Worm (Caenorhabditis elegans): Measurements from ENCODE around the gene M79.2.

The M79.2 gene

DNA sequence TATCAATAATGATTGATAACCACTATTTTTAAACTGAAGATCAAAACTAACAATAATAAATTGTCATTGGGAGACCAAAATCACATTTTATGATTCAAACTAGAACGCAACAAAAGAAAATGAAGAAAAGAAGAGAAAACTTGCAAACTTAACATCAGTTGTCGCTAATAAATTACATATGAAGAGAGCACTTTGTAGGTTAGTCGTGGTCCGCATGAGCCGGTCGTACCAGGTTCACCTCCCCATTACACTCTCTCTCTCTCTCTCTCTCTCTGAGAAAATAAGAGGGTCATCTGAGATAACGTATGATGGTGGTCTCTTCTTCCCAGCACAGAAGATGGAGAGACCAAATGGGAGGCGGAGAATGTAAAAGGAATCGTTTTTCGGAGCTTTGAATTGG lies 510 bp upstream of the M79.2 start:
- TF ChIP-seq hnd-1 (tag; optimal IDR thresholded peaks at IDR 0.05) (no peak), flt-1 (GFP tag; IDR thresholded peaks at IDR 0.05) (no peak), sea-1 (GFP tag; conservative IDR thresholded peaks at IDR 0.05) (no peak), F13C5.2 (tag; optimal IDR thresholded peaks at IDR 0.05) (no peak), scrt-1 (GFP tag; IDR thresholded peaks at IDR 0.05) (no peak)

DNA sequence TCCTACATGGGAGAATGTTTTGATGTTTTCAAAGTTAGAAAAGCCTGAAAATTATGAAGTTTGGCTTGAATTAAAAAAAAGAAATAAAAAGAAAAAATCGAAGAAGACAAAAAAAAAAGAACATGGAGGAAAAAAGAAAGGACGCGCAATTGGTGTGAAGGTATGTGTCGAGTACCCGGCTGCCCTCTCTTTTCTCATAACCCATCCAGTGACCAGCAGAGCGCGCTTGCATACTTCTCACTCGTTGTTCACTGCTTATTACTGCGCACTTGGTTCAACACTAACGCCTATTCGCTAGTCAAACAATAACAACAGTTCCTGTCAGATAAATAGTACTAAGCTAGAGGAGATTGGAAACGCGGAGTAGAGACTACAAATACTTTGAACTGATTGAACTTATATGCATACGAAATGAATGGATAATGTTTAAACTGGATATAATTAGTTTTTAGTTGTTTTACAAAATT lies 4.4 kb downstream of the M79.2 start, which contains the start of gene abl-1:
Gene abl-1, minus strand, starts transcription at position 51 of the 467 bp plus-strand sequence.
- TF ChIP-seq aly-1 (tag; optimal IDR thresholded peaks at IDR 0.05), result no peak
- peak; percentile 15 for TF ChIP-seq F13C5.2 (tag; optimal IDR thresholded peaks at IDR 0.05)
- no peak for TF ChIP-seq scrt-1 (GFP tag; IDR thresholded peaks at IDR 0.05)

DNA sequence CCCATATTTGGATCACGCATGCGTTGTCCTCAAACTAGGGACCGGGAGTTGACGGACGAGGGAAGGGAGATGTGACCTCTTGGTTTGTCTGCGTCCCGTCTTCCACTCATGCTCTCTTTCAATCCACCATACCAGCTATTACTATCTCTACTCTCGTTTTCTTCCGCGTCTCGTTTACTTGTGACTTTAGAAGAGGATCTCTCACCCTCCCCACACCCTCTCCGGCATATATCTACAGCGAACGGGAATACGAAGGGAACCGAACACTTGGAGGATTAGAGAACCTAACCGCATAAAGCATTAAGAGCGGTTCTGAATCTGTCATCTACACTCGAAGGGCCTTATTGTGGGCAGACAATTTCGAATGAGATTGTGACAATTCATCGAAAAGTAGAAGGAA lies 5.5 kb downstream of the M79.2 start:
- TF ChIP-seq ceh-36 (tag; optimal IDR thresholded peaks at IDR 0.05) (peak; percentile 15), ets-7 (tag; optimal IDR thresholded peaks at IDR 0.05) (no peak), scrt-1 (GFP tag; IDR thresholded peaks at IDR 0.05) (no peak), flt-1 (GFP tag; IDR thresholded peaks at IDR 0.05) (no peak), pes-1 (GFP tag; IDR thresholded peaks at IDR 0.05) (no peak), ceh-13 (GFP tag; optimal IDR thresholded peaks at IDR 0.05) (no peak), hnd-1 (tag; optimal IDR thresholded peaks at IDR 0.05) (no peak), F13C5.2 (tag; optimal IDR thresholded peaks at IDR 0.05) (peak; percentile 50), B0310.2 (tag; optimal IDR thresholded peaks at IDR 0.05) (no peak), tbx-37 (GFP tag; conservative IDR thresholded peaks at IDR 0.05) (no peak), hmbx-1 (tag; optimal IDR thresholded peaks at IDR 0.05) (no peak), aly-1 (tag; optimal IDR thresholded peaks at IDR 0.05) (no peak), ama-1 (optimal IDR thresholded peaks at IDR 0.05) (no peak), tbx-11 (GFP tag; IDR thresholded peaks at IDR 0.05) (no peak), tra-4 (tag; optimal IDR thresholded peaks at IDR 0.05) (no peak), hmg-4 (GFP tag; optimal IDR thresholded peaks at IDR 0.05) (peak; percentile 69), sea-1 (GFP tag; conservative IDR thresholded peaks at IDR 0.05) (no peak)

DNA sequence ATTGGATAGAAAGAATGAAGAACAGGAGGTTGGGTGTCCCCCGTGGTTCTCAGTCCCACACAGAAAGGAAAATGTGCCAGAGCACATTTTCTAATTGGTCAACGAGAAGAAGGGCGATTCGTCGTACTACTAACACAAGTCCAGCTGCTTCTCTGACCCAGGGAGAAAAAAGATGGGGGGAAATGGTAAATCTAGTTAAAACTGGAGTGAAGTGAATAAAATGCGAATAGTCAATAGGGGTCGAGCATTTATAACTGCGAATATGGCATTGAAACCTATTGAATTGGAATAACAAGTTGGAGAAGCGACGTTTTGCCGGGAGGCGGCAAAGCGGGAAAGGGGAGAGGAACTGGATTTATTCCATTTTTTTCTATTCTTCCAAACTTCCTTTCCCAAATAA lies 6.0 kb downstream of the M79.2 start:
- no peak for TF ChIP-seq tbx-37 (GFP tag; conservative IDR thresholded peaks at IDR 0.05)
- TF ChIP-seq ets-7 (tag; optimal IDR thresholded peaks at IDR 0.05), result no peak
- no peak for TF ChIP-seq ceh-13 (GFP tag; optimal IDR thresholded peaks at IDR 0.05)
- TF ChIP-seq pes-1 (GFP tag; IDR thresholded peaks at IDR 0.05), result no peak
- TF ChIP-seq ama-1 (optimal IDR thresholded peaks at IDR 0.05), result no peak
- no peak for TF ChIP-seq sea-1 (GFP tag; conservative IDR thresholded peaks at IDR 0.05)
- TF ChIP-seq aly-1 (tag; optimal IDR thresholded peaks at IDR 0.05), result no peak
- no peak for TF ChIP-seq hmg-4 (GFP tag; optimal IDR thresholded peaks at IDR 0.05)
- TF ChIP-seq tra-4 (tag; optimal IDR thresholded peaks at IDR 0.05), result no peak
- no peak for TF ChIP-seq hmbx-1 (tag; optimal IDR thresholded peaks at IDR 0.05)
- no peak for TF ChIP-seq hnd-1 (tag; optimal IDR thresholded peaks at IDR 0.05)
- TF ChIP-seq tbx-11 (GFP tag; IDR thresholded peaks at IDR 0.05), result no peak
- TF ChIP-seq B0310.2 (tag; optimal IDR thresholded peaks at IDR 0.05), result no peak

DNA sequence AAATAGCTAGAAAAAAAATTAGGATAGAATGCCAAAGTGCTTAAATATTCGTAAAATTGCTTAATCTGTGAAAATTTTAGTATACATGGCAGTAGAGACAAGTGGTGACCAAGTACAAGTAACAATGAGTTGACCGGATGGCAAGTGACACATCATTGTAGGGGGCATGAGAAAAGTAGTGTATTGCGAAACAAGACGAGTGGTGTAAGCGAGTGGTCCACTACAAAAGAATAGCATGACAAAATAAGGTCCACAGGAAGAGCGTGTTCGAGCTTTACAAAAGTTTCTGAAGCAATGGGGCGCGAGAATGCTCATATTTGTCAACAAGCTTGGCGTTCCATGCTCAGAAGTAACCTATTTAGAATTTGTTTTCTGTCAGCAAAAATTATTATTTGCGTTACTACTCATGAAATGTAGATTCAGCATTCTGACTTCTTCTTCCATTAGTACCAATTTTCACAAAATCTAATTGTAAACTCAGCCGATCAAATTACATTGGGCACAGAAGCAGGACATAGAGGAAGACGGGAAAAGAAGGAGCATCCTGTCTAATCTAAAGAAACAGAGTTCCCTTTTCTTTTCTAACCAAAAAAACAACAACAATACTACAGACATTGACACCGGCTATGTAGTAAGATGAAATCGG lies 8.9 kb downstream of the M79.2 start:
- TF ChIP-seq hmg-4 (GFP tag; optimal IDR thresholded peaks at IDR 0.05) (no peak), sea-1 (GFP tag; conservative IDR thresholded peaks at IDR 0.05) (no peak), ceh-13 (GFP tag; optimal IDR thresholded peaks at IDR 0.05) (no peak), pes-1 (GFP tag; IDR thresholded peaks at IDR 0.05) (no peak), ama-1 (optimal IDR thresholded peaks at IDR 0.05) (no peak), hmbx-1 (tag; optimal IDR thresholded peaks at IDR 0.05) (no peak), hnd-1 (tag; optimal IDR thresholded peaks at IDR 0.05) (no peak), tbx-11 (GFP tag; IDR thresholded peaks at IDR 0.05) (no peak), F13C5.2 (tag; optimal IDR thresholded peaks at IDR 0.05) (no peak), B0310.2 (tag; optimal IDR thresholded peaks at IDR 0.05) (no peak)

DNA sequence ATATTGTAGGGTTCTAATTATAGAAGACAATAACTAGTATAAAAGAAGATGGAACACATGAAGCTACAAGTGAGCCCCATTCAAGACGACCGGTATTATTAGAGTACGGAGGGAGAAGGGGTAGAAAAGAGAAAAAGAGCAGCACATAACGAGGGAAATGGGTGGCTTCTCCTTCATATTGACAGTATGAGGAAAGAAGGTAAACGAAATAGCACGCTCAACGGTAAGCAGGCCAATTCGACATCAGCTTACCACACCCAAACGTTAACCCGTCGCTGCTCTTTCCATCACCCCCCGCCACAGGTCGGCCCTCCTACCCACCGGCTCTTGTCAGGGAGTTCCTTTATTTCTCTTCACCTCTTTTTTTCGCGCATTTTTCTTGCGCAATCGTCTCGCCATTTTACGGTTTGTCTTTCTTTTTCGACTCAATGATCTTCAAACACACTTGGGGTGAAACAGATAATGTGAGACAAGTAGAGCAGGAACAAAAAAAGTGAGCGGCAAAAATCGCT lies 9.9 kb downstream of the M79.2 start:
- no peak for TF ChIP-seq ceh-36 (tag; optimal IDR thresholded peaks at IDR 0.05)
- no peak for TF ChIP-seq hnd-1 (tag; optimal IDR thresholded peaks at IDR 0.05)
- no peak for TF ChIP-seq pes-1 (GFP tag; IDR thresholded peaks at IDR 0.05)
- no peak for TF ChIP-seq ama-1 (optimal IDR thresholded peaks at IDR 0.05)
- no peak for TF ChIP-seq F13C5.2 (tag; optimal IDR thresholded peaks at IDR 0.05)
- TF ChIP-seq flt-1 (GFP tag; IDR thresholded peaks at IDR 0.05), result no peak
- no peak for TF ChIP-seq B0310.2 (tag; optimal IDR thresholded peaks at IDR 0.05)
- no peak for TF ChIP-seq ets-7 (tag; optimal IDR thresholded peaks at IDR 0.05)
- no peak for TF ChIP-seq tra-4 (tag; optimal IDR thresholded peaks at IDR 0.05)
- TF ChIP-seq scrt-1 (GFP tag; IDR thresholded peaks at IDR 0.05), result no peak
- no peak for TF ChIP-seq tbx-37 (GFP tag; conservative IDR thresholded peaks at IDR 0.05)
- TF ChIP-seq hmg-4 (GFP tag; optimal IDR thresholded peaks at IDR 0.05), result no peak
- no peak for TF ChIP-seq sea-1 (GFP tag; conservative IDR thresholded peaks at IDR 0.05)
- no peak for TF ChIP-seq aly-1 (tag; optimal IDR thresholded peaks at IDR 0.05)
- no peak for TF ChIP-seq tbx-11 (GFP tag; IDR thresholded peaks at IDR 0.05)
- no peak for TF ChIP-seq hmbx-1 (tag; optimal IDR thresholded peaks at IDR 0.05)

DNA sequence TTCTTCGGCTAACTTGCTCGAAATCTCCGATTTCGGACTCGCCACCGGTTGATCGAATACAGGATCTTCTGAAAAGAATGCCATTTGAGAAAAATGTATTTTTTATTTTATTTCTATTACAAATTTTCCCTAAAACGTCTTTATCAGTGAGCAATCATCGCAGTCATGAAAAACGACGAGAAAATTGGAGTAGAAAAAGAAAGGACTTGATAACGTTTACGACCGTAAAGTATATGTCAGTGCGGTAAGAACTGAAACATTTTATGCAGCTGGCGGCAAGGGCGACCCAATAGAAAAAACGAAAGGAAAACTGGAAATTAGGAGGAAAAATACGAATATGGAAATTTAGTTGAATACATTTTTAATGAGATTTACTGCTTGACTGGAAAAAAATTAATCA lies 10.8 kb downstream of the M79.2 start:
- no peak for TF ChIP-seq aly-1 (tag; optimal IDR thresholded peaks at IDR 0.05)
- TF ChIP-seq F13C5.2 (tag; optimal IDR thresholded peaks at IDR 0.05), result no peak
- TF ChIP-seq ama-1 (optimal IDR thresholded peaks at IDR 0.05), result no peak
- TF ChIP-seq ets-7 (tag; optimal IDR thresholded peaks at IDR 0.05), result no peak

DNA sequence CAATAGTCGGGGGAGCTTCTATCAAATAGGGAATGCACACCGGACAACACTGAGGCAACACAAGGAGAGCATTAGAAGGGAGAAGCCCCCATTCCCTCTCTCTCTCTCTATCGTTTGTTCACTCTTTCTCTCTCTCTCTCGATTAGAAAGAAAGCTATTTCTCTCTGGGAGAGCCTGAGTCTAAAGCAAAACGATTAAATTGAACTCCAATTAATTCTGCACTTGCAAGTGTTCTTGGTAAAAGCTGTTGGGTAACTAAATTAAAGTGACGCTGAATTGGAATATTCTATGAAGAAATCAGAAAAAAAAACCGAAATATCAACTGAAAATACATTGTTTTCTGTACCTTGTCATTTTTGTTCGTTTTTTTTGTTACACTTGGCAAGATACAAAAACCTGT lies 12.6 kb downstream of the M79.2 start:
- TF ChIP-seq hnd-1 (tag; optimal IDR thresholded peaks at IDR 0.05), result no peak
- no peak for TF ChIP-seq tbx-37 (GFP tag; conservative IDR thresholded peaks at IDR 0.05)
- no peak for TF ChIP-seq ceh-13 (GFP tag; optimal IDR thresholded peaks at IDR 0.05)
- no peak for TF ChIP-seq aly-1 (tag; optimal IDR thresholded peaks at IDR 0.05)
- no peak for TF ChIP-seq hmg-4 (GFP tag; optimal IDR thresholded peaks at IDR 0.05)
- no peak for TF ChIP-seq sea-1 (GFP tag; conservative IDR thresholded peaks at IDR 0.05)
- TF ChIP-seq hmbx-1 (tag; optimal IDR thresholded peaks at IDR 0.05), result no peak
- no peak for TF ChIP-seq ceh-36 (tag; optimal IDR thresholded peaks at IDR 0.05)
- no peak for TF ChIP-seq flt-1 (GFP tag; IDR thresholded peaks at IDR 0.05)
- TF ChIP-seq tra-4 (tag; optimal IDR thresholded peaks at IDR 0.05), result no peak
- TF ChIP-seq ets-7 (tag; optimal IDR thresholded peaks at IDR 0.05), result no peak
